Worm (Caenorhabditis elegans): ENCODE measurements around the gene arrd-5.

Gene arrd-5

ce11 chrII:9834921-9835320 lies at the start of gene arrd-5:
arrd-5 (plus strand) TSS chrII:9835221.
- TF ChIP-seq T22C8.4 (GFP tag; IDR thresholded peaks at IDR 0.05), result no peak

DNA sequence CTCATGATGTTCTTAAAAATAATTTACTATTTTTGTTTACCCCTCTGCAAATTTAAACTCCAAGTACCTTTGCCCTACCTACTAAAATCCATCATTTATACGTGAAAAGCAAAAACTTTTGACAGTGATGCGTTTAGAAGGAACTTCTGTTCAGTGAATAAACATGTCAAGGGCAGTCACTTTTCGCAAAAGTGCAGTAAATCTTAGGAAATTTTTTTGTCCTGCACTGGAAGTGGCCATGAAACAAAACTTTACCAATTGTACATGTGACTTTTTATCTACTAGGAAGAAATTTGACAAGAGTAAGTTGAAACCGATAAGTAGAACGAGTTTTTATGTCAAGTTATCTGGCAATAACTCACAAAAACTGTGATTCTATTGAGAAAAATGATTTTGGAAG lies 48.8 kb upstream of the arrd-5 start:
- no peak for TF ChIP-seq klf-2 (GFP tag; conservative IDR thresholded peaks at IDR 0.05)
- no peak for TF ChIP-seq T22C8.4 (GFP tag; IDR thresholded peaks at IDR 0.05)
- TF ChIP-seq tab-1 (GFP tag; IDR thresholded peaks at IDR 0.05), result no peak
- TF ChIP-seq ztf-29 (GFP tag; IDR thresholded peaks at IDR 0.05), result no peak
- no peak for TF ChIP-seq ref-1 (GFP tag; conservative IDR thresholded peaks at IDR 0.05)
- TF ChIP-seq cog-1 (tag; optimal IDR thresholded peaks at IDR 0.05), result no peak
- no peak for TF ChIP-seq ztf-23 (GFP tag; IDR thresholded peaks at IDR 0.05)
- TF ChIP-seq med-1 (GFP tag; optimal IDR thresholded peaks at IDR 0.05; ENCODE audit: insufficient read depth), result no peak
- no peak for TF ChIP-seq flt-1 (GFP tag; IDR thresholded peaks at IDR 0.05)

DNA sequence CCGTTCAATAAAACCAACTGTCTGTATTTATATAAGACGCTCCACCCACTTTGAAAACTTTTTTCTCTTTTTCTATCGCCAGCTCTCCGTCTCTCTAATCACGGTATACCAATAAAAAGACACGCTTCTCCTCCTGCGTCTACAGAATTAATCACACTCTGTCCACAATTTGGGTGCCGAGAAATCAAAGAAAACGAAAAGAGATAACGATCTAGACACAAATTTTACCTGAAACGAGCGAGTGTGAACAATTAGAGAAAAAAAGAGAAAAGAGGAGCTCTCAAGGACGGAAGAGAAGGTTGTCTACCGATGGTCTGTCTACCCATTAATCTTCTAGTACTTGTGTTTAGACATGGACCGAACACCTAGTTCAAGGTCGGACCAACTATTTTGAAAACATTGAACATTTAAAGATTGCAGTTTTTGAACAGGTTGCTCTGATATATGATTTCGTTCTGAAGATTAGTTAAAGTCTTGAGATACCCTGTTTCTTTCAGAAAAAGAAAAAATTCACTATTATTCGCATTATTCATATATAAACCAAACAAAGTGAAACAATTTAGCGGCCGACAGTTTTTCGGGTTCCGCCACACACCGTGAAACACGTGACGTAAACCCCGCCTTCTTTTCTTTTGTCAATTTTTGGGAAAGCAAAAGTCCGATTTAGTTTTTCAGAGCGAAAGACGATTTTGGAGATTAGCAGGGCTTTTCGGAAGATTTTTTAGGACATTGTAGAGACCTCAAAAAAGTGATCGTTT lies 47.4 kb upstream of the arrd-5 start, which contains the start of gene cyp-13A2:
cyp-13A2 (minus strand) TSS at position 235 of the 758 bp plus-strand sequence.
- no peak for TF ChIP-seq ztf-23 (GFP tag; IDR thresholded peaks at IDR 0.05)

ce11 chrII:9791185-9791584 lies 43.8 kb upstream of the arrd-5 start:
- TF ChIP-seq cog-1 (tag; optimal IDR thresholded peaks at IDR 0.05) (no peak), ztf-23 (GFP tag; IDR thresholded peaks at IDR 0.05) (no peak), ztf-29 (GFP tag; IDR thresholded peaks at IDR 0.05) (no peak), flt-1 (GFP tag; IDR thresholded peaks at IDR 0.05) (no peak), ref-1 (GFP tag; conservative IDR thresholded peaks at IDR 0.05) (no peak), med-1 (GFP tag; optimal IDR thresholded peaks at IDR 0.05; ENCODE audit: insufficient read depth) (no peak), klf-2 (GFP tag; conservative IDR thresholded peaks at IDR 0.05) (no peak), T22C8.4 (GFP tag; IDR thresholded peaks at IDR 0.05) (no peak), tab-1 (GFP tag; IDR thresholded peaks at IDR 0.05) (no peak)

ce11 chrII:9793197-9793596 lies 41.8 kb upstream of the arrd-5 start, which contains the start of gene cyp-13A3:
cyp-13A3 (minus strand) TSS chrII:9793297.
- TF ChIP-seq tab-1 (GFP tag; IDR thresholded peaks at IDR 0.05), result no peak
- no peak for TF ChIP-seq med-1 (GFP tag; optimal IDR thresholded peaks at IDR 0.05; ENCODE audit: insufficient read depth)
- TF ChIP-seq ref-1 (GFP tag; conservative IDR thresholded peaks at IDR 0.05), result no peak
- TF ChIP-seq cog-1 (tag; optimal IDR thresholded peaks at IDR 0.05), result no peak
- no peak for TF ChIP-seq T22C8.4 (GFP tag; IDR thresholded peaks at IDR 0.05)
- no peak for TF ChIP-seq klf-2 (GFP tag; conservative IDR thresholded peaks at IDR 0.05)
- no peak for TF ChIP-seq ztf-23 (GFP tag; IDR thresholded peaks at IDR 0.05)
- no peak for TF ChIP-seq flt-1 (GFP tag; IDR thresholded peaks at IDR 0.05)
- TF ChIP-seq ztf-29 (GFP tag; IDR thresholded peaks at IDR 0.05), result no peak

ce11 chrII:9797664-9798063 lies 37.4 kb upstream of the arrd-5 start, which contains the start of gene cyp-13A4:
cyp-13A4 (minus strand) TSS chrII:9797740.
- TF ChIP-seq ztf-29 (GFP tag; IDR thresholded peaks at IDR 0.05), result no peak
- no peak for TF ChIP-seq ref-1 (GFP tag; conservative IDR thresholded peaks at IDR 0.05)
- TF ChIP-seq T22C8.4 (GFP tag; IDR thresholded peaks at IDR 0.05), result no peak
- no peak for TF ChIP-seq klf-2 (GFP tag; conservative IDR thresholded peaks at IDR 0.05)
- no peak for TF ChIP-seq med-1 (GFP tag; optimal IDR thresholded peaks at IDR 0.05; ENCODE audit: insufficient read depth)
- no peak for TF ChIP-seq flt-1 (GFP tag; IDR thresholded peaks at IDR 0.05)
- no peak for TF ChIP-seq tab-1 (GFP tag; IDR thresholded peaks at IDR 0.05)
- TF ChIP-seq ztf-23 (GFP tag; IDR thresholded peaks at IDR 0.05), result no peak
- TF ChIP-seq cog-1 (tag; optimal IDR thresholded peaks at IDR 0.05), result no peak

DNA sequence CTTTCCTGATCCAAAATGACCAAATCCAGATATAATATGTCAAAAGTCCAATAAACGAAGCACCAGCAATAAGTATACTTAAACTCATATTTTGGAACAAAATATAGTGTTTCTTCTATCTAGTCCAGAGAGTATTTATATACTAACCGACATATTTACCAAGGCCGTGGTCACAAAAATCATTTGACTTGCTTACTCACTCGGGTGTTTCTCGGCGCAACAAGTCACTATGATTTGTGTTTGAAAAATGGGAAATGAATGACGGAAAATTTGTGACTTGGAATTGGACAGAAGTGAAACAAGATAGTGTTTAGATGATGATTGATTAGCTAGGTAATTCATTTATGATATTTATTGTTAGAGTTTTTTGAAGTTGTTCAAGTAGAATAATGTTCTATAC lies 34.8 kb upstream of the arrd-5 start, which contains the start of gene cyp-13A5:
cyp-13A5 (minus strand) TSS at position 112 of the 400 bp plus-strand sequence.
- TF ChIP-seq ref-1 (GFP tag; conservative IDR thresholded peaks at IDR 0.05) (no peak), ztf-29 (GFP tag; IDR thresholded peaks at IDR 0.05) (no peak), ztf-23 (GFP tag; IDR thresholded peaks at IDR 0.05) (no peak), flt-1 (GFP tag; IDR thresholded peaks at IDR 0.05) (no peak), klf-2 (GFP tag; conservative IDR thresholded peaks at IDR 0.05) (no peak), med-1 (GFP tag; optimal IDR thresholded peaks at IDR 0.05; ENCODE audit: insufficient read depth) (no peak), cog-1 (tag; optimal IDR thresholded peaks at IDR 0.05) (no peak), T22C8.4 (GFP tag; IDR thresholded peaks at IDR 0.05) (no peak), tab-1 (GFP tag; IDR thresholded peaks at IDR 0.05) (no peak)

ce11 chrII:9802642-9803041 lies 32.4 kb upstream of the arrd-5 start, which contains the start of gene cyp-13A6:
cyp-13A6 (minus strand) TSS chrII:9802821.
- TF ChIP-seq flt-1 (GFP tag; IDR thresholded peaks at IDR 0.05), result no peak
- TF ChIP-seq T22C8.4 (GFP tag; IDR thresholded peaks at IDR 0.05), result no peak
- TF ChIP-seq cog-1 (tag; optimal IDR thresholded peaks at IDR 0.05), result no peak
- TF ChIP-seq ztf-29 (GFP tag; IDR thresholded peaks at IDR 0.05), result no peak
- no peak for TF ChIP-seq ref-1 (GFP tag; conservative IDR thresholded peaks at IDR 0.05)
- TF ChIP-seq med-1 (GFP tag; optimal IDR thresholded peaks at IDR 0.05; ENCODE audit: insufficient read depth), result no peak

ce11 chrII:9803320-9803719 lies 31.7 kb upstream of the arrd-5 start, which contains the start of gene cyp-13A7:
cyp-13A7 (plus strand) TSS chrII:9803620.
- TF ChIP-seq ztf-23 (GFP tag; IDR thresholded peaks at IDR 0.05) (no peak), cog-1 (tag; optimal IDR thresholded peaks at IDR 0.05) (no peak), med-1 (GFP tag; optimal IDR thresholded peaks at IDR 0.05; ENCODE audit: insufficient read depth) (no peak), T22C8.4 (GFP tag; IDR thresholded peaks at IDR 0.05) (no peak), tab-1 (GFP tag; IDR thresholded peaks at IDR 0.05) (no peak), ztf-29 (GFP tag; IDR thresholded peaks at IDR 0.05) (no peak), ref-1 (GFP tag; conservative IDR thresholded peaks at IDR 0.05) (no peak), flt-1 (GFP tag; IDR thresholded peaks at IDR 0.05) (no peak), klf-2 (GFP tag; conservative IDR thresholded peaks at IDR 0.05) (no peak)

DNA sequence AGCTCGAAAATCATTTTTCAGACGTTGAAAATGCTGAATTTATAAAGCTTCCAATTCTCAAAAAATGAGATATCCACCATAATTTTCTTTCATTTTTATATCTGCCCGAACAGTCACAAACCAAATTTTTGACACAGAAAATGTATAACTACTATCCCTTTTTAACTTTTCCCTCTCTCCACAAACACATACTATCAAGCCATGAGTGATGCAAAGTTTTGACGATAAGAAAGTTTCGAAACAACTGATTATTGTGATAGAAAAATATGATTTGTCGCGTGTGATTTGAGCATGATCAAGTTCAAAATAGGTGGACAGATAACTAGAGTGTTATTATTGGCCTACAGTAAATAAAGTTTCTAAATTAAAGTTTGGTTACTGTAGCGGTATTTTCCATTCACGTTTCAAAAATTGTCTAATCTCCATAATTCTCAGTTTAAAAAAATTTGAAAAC lies 27.5 kb upstream of the arrd-5 start, which contains the start of gene cyp-13A8:
cyp-13A8 (minus strand) TSS at position 51 of the 454 bp plus-strand sequence.
- no peak for TF ChIP-seq ztf-23 (GFP tag; IDR thresholded peaks at IDR 0.05)
- no peak for TF ChIP-seq ref-1 (GFP tag; conservative IDR thresholded peaks at IDR 0.05)
- no peak for TF ChIP-seq T22C8.4 (GFP tag; IDR thresholded peaks at IDR 0.05)
- TF ChIP-seq cog-1 (tag; optimal IDR thresholded peaks at IDR 0.05), result no peak
- no peak for TF ChIP-seq flt-1 (GFP tag; IDR thresholded peaks at IDR 0.05)
- TF ChIP-seq klf-2 (GFP tag; conservative IDR thresholded peaks at IDR 0.05), result no peak
- TF ChIP-seq med-1 (GFP tag; optimal IDR thresholded peaks at IDR 0.05; ENCODE audit: insufficient read depth), result no peak
- TF ChIP-seq ztf-29 (GFP tag; IDR thresholded peaks at IDR 0.05), result no peak
- TF ChIP-seq tab-1 (GFP tag; IDR thresholded peaks at IDR 0.05), result no peak
